Fruit fly (Drosophila melanogaster) ovary, adult (tissue): ENCODE data around the gene CG43400.

Source experiments
- CG17801 ChIP-seq: fragments of 200-800 bp; optimal IDR thresholded peaks from 2 replicates; lab custom pipeline; 2019; ENCODE audit warnings: missing biosample characterization, mild to moderate bottlenecking, missing genetic modification characterization, moderate library complexity; ENCODE audit not compliant: partially characterized antibody

Gene CG43400

DNA sequence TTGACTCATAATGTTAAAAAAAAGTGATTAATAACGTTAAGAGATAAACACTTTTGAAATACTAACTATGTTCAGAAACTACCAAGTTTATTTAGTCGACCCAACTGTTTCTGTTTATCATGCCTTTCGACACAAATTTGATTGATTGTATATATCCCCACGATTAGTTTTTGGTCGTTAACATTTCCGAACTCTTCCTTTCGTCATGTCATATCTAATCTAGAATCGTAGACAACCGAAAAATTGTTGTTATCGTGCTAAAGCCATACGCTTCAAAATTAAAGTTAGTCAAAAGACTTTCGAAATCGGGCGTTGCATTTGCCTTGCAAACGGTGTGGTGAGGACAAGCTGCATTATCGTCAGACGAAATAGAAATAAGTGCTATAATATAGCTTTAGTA lies 39.6 kb downstream of the CG43400 start:
- TF ChIP-seq CG17801 (GFP tag; lab: Kevin White, UChicago), result no peak

DNA sequence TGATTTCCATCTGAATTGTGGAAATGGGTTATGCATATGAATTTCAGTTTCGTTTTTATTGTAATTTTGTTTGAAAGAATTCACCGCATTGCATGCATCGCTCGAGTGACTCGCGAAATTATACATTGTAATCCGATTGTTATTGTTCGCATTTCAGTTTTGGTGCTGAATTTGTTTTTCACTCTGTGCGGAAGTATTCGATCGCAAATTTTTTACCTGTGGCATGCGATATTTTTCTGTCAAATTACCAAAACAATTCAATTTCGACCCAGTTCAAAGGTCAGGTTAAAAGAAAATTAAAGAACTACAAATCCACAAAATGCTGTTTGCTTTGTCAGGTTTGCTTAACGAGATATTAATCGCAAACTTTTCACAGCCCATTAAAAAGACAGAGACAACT lies 42.3 kb downstream of the CG43400 start:
- TF ChIP-seq CG17801 (GFP tag; lab: Kevin White, UChicago), result no peak

DNA sequence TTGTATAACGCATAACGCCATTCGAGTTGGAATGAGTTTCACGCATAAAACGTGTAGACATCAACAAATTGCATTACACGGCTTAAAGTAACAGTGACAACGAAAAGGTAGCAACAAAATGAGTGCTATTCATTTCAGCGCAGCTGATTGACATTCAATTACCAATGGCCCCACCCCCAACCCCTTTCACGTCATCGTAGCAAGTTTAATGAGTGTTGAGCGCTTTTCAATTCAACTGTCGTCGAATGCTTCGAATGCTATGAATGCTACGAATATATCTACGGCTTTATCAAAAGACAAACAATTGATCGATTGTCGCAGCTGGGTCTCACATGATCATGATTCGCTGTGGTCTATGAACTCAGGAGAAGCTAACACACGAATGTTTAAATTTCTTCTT lies 43.1 kb downstream of the CG43400 start:
- TF ChIP-seq CG17801 (GFP tag; lab: Kevin White, UChicago), result no peak

dm6 chr2L:8534118-8534514 lies 43.6 kb downstream of the CG43400 start:
- no peak for TF ChIP-seq CG17801 (GFP tag; lab: Kevin White, UChicago)

- peak; percentile 96 for TF ChIP-seq CG17801 (GFP tag; lab: Kevin White, UChicago)
These were observed 44.2 kb downstream of the CG43400 start for dm6 chr2L:8534515-8535295.

dm6 chr2L:8535394-8536176 lies 45.0 kb downstream of the CG43400 start:
- TF ChIP-seq CG17801 (GFP tag; lab: Kevin White, UChicago), result peak; percentile 89

DNA sequence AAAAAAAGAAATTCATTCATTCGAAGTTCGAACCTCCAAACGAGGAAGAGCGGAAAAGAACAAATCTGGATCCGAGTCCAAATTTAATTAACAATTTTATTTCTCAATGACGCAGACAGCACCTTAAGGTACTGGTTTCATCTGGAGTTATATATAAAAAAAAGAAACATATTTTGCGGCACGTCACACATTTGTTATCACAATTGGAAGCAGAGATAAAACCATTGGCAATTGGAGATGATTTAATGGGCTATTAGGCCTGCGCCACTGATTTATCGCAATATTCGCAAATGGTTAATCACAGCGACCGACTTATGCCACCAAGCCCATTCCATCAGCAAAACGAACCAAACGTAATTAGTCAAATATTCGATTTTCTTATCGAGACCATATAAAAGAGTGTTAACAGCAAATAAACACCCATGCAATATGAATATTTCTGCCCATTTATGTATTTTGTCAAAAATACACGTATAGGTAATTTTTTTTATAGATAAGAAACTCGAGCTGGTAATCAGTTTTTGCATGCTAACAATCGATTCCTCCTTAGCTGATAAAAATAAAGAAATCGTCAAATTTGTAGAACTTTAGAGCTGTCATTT lies 48.0 kb downstream of the CG43400 start:
- no peak for TF ChIP-seq CG17801 (GFP tag; lab: Kevin White, UChicago)
